Fruit fly (Drosophila melanogaster): ENCODE data around the gene Dci.

The Dci gene

dm6 chr3L:835455-836034 lies 15.6 kb upstream of the Dci start, which contains the start of gene CG42554 (continued):
- TF ChIP-seq MBD-R2 (GFP tag; IDR thresholded peaks at IDR 0.05): peak; percentile 64; the same call in 1 of the 2 replicates
- TF ChIP-seq H15 (GFP tag; IDR thresholded peaks at IDR 0.05): no peak
- TF ChIP-seq zfh1 (GFP tag; IDR thresholded peaks at IDR 0.05): no peak
- TF ChIP-seq trh (GFP tag; optimal IDR thresholded peaks at IDR 0.05): no peak
- no peak; the same call in 2 of the 3 replicates for TF ChIP-seq zen2 (GFP tag; IDR thresholded peaks at IDR 0.05; ENCODE audit: partially characterized antibody)
- no peak for TF ChIP-seq al (GFP tag; IDR thresholded peaks at IDR 0.05)
- no peak for TF ChIP-seq chn (GFP tag; optimal IDR thresholded peaks at IDR 0.05)
- TF ChIP-seq Xbp1 (GFP tag; optimal IDR thresholded peaks at IDR 0.05): no peak
- peak; percentile 60 for TF ChIP-seq CG13624 (GFP tag; optimal IDR thresholded peaks at IDR 0.05)
- TF ChIP-seq CG3847 (GFP tag; IDR thresholded peaks at IDR 0.05): no peak
- no peak for TF ChIP-seq CG10462 (GFP tag; optimal IDR thresholded peaks at IDR 0.05)
- no peak for TF ChIP-seq CG8924 (tag; optimal IDR thresholded peaks at IDR 0.05)
- TF ChIP-seq sug (tag; optimal IDR thresholded peaks at IDR 0.05): no peak
- TF ChIP-seq Atf3 (GFP tag; optimal IDR thresholded peaks at IDR 0.05): no peak
- no peak for TF ChIP-seq sens-2 (GFP tag; IDR thresholded peaks at IDR 0.05)
- TF ChIP-seq CG12219 (GFP tag; optimal IDR thresholded peaks at IDR 0.05): no peak
- TF ChIP-seq ci (GFP tag; IDR thresholded peaks at IDR 0.05): no peak
- TF ChIP-seq CG13296 (GFP tag; optimal IDR thresholded peaks at IDR 0.05): no peak
- peak; percentile 63 for TF ChIP-seq trem (tag; optimal IDR thresholded peaks at IDR 0.05)
- TF ChIP-seq CG9876 (GFP tag; optimal IDR thresholded peaks at IDR 0.05): no peak
- peak; percentile 44 for TF ChIP-seq CG14710 (tag; optimal IDR thresholded peaks at IDR 0.05)
- peak; percentile 10 for TF ChIP-seq twi (tag; optimal IDR thresholded peaks at IDR 0.05)
- no peak for TF ChIP-seq fd102C (GFP tag; optimal IDR thresholded peaks at IDR 0.05)
- TF ChIP-seq CG30020 (tag; optimal IDR thresholded peaks at IDR 0.05): no peak
- peak; percentile 32 for TF ChIP-seq stwl (tag; optimal IDR thresholded peaks at IDR 0.05)
- no peak for TF ChIP-seq Deaf1 (tag; optimal IDR thresholded peaks at IDR 0.05)
- peak; percentile 72 for TF ChIP-seq CG13287 (GFP tag; IDR thresholded peaks at IDR 0.05; ENCODE audit: partially characterized antibody)
- TF ChIP-seq dysf (GFP tag; IDR thresholded peaks at IDR 0.05): no peak
- no peak for TF ChIP-seq CG12659 (GFP tag; optimal IDR thresholded peaks at IDR 0.05)
- peak; percentile 37 for TF ChIP-seq Sry-δ (GFP tag; optimal IDR thresholded peaks at IDR 0.05)
- peak; percentile 41; the same call in 2 of the 3 replicates for TF ChIP-seq knrl (GFP tag; IDR thresholded peaks at IDR 0.05; ENCODE audit: partially characterized antibody)
- TF ChIP-seq Side (GFP tag; optimal IDR thresholded peaks at IDR 0.05): no peak
- TF ChIP-seq Scr (GFP tag; IDR thresholded peaks at IDR 0.05; ENCODE audit: partially characterized antibody): peak; percentile 62
- TF ChIP-seq BEAF-32 (GFP tag; optimal IDR thresholded peaks at IDR 0.05): peak; percentile 64
- TF ChIP-seq fu2 (GFP tag; optimal IDR thresholded peaks at IDR 0.05): no peak
- peak; percentile 92 for TF ChIP-seq E2f2 (GFP tag; IDR thresholded peaks at IDR 0.05)
- peak; percentile 38 for TF ChIP-seq CG10267 (tag; optimal IDR thresholded peaks at IDR 0.05)
- no peak for TF ChIP-seq schlank (tag; optimal IDR thresholded peaks at IDR 0.05)
- peak; percentile 26; the same call in 1 of the 2 replicates for TF ChIP-seq bbx (GFP tag; IDR thresholded peaks at IDR 0.05; ENCODE audit: partially characterized antibody)
- TF ChIP-seq caup (GFP tag; optimal IDR thresholded peaks at IDR 0.05; ENCODE audit: severe bottlenecking): no peak
- TF ChIP-seq CG8089 (GFP tag; optimal IDR thresholded peaks at IDR 0.05): no peak
- TF ChIP-seq D19B (GFP tag; optimal IDR thresholded peaks at IDR 0.05): no peak
- no peak for TF ChIP-seq Dbx (GFP tag; IDR thresholded peaks at IDR 0.05)
- TF ChIP-seq CG9797 (GFP tag; optimal IDR thresholded peaks at IDR 0.05): no peak
- no peak for TF ChIP-seq Hr78 (GFP tag; optimal IDR thresholded peaks at IDR 0.05)
- TF ChIP-seq phol (tag; optimal IDR thresholded peaks at IDR 0.05): peak; percentile 8
- TF ChIP-seq Dp (GFP tag; optimal IDR thresholded peaks at IDR 0.05): peak; percentile 88
- TF ChIP-seq CG30403 (GFP tag; optimal IDR thresholded peaks at IDR 0.05): no peak
- TF ChIP-seq CG18764 (GFP tag; optimal IDR thresholded peaks at IDR 0.05): no peak
- no peak for TF ChIP-seq NC2β (GFP tag; optimal IDR thresholded peaks at IDR 0.05)

All from whole organism, embryonic.